Worm (Caenorhabditis elegans) whole organism, L3 larva: ENCODE data around the gene srlf-26.
"Not testable (repeated sequence)": the region's sequence is repeated elsewhere in the genome, so short reads cannot be mapped to it uniquely, and the experiment has no call there.

Experiments used
- R02D3.7 ChIP-seq: fragments of 150-350 bp; optimal IDR thresholded peaks from 2 replicates; lab custom pipeline; 2014; ENCODE audit warnings: missing biosample characterization, missing genetic modification characterization
- ZK546.5 ChIP-seq: sonication (generic microtip); optimal IDR thresholded peaks from 2 replicates; lab custom pipeline; 2017; ENCODE audit warnings: missing biosample characterization, missing genetic modification characterization
- ama-1 ChIP-seq: fragments of 150-350 bp; optimal IDR thresholded peaks from 2 replicates; lab custom pipeline; 2018
- ceh-16 ChIP-seq: sonication (generic microtip); optimal IDR thresholded peaks from 2 replicates; lab custom pipeline; 2017; ENCODE audit warnings: missing biosample characterization, missing genetic modification characterization
- ceh-28 ChIP-seq: fragments of 150-350 bp; optimal IDR thresholded peaks from 2 replicates; lab custom pipeline; 2014; ENCODE audit warnings: missing biosample characterization, missing genetic modification reagents, missing genetic modification characterization
- daf-12 ChIP-seq: fragments of 150-350 bp; optimal IDR thresholded peaks from 2 replicates; lab custom pipeline; 2014; ENCODE audit warnings: missing biosample characterization, missing genetic modification reagents, missing genetic modification characterization
- egl-27 ChIP-seq: sonication (generic microtip); optimal IDR thresholded peaks from 4 replicates; lab custom pipeline; 2017; ENCODE audit warnings: missing biosample characterization, missing genetic modification reagents, missing genetic modification characterization
- egl-5 ChIP-seq: fragments of 150-350 bp; optimal IDR thresholded peaks from 2 replicates; lab custom pipeline; 2017; ENCODE audit warnings: missing biosample characterization, missing genetic modification reagents, missing genetic modification characterization, inconsistent platforms
- elt-1 ChIP-seq: fragments of 150-350 bp; optimal IDR thresholded peaks from 2 replicates; lab custom pipeline; 2014; ENCODE audit warnings: missing biosample characterization, missing genetic modification characterization
- elt-2 ChIP-seq: sonication (generic microtip); optimal IDR thresholded peaks from 2 replicates; lab custom pipeline; 2016; ENCODE audit warnings: missing genetic modification reagents, mild to moderate bottlenecking, missing genetic modification characterization, missing compliant biosample characterization
- elt-3 ChIP-seq, 3 experiments: fragments of 150-350 bp in 1 of 3; sonication (generic microtip) in 2 of 3; optimal IDR thresholded peaks; 2 replicates in 2 of 3; 4 replicates in 1 of 3; lab custom pipeline; 2014 to 2017; ENCODE audit warnings: missing biosample characterization in 3 of 3, missing genetic modification characterization in 3 of 3
- eor-1 ChIP-seq, 2 experiments: fragments of 150-350 bp; optimal IDR thresholded peaks; 2 replicates each; lab custom pipeline; 2014 to 2018; ENCODE audit warnings: missing biosample characterization in 2 of 2, missing genetic modification characterization in 2 of 2
- fkh-10 ChIP-seq: sonication (generic microtip); optimal IDR thresholded peaks from 2 replicates; lab custom pipeline; 2017; ENCODE audit warnings: missing biosample characterization, missing genetic modification reagents, missing genetic modification characterization
- fkh-2 ChIP-seq: fragments of 150-350 bp; optimal IDR thresholded peaks from 2 replicates; lab custom pipeline; 2014; ENCODE audit warnings: missing biosample characterization, missing genetic modification reagents, missing genetic modification characterization
- hmg-11 ChIP-seq: sonication (generic microtip); optimal IDR thresholded peaks from 2 replicates; lab custom pipeline; 2016; ENCODE audit warnings: missing genetic modification characterization, missing compliant biosample characterization
- lin-15B ChIP-seq: fragments of 150-350 bp; optimal IDR thresholded peaks from 2 replicates; lab custom pipeline; 2014; ENCODE audit warnings: missing biosample characterization, missing genetic modification characterization
- lin-39 ChIP-seq: fragments of 150-350 bp; optimal IDR thresholded peaks from 2 replicates; lab custom pipeline; 2018; ENCODE audit warnings: missing biosample characterization, missing genetic modification reagents, missing genetic modification characterization
- lsy-12 ChIP-seq: sonication (generic microtip); optimal IDR thresholded peaks from 2 replicates; lab custom pipeline; 2016; ENCODE audit warnings: mild to moderate bottlenecking, missing genetic modification characterization, missing compliant biosample characterization
- nhr-11 ChIP-seq: fragments of 150-350 bp; optimal IDR thresholded peaks from 2 replicates; lab custom pipeline; 2014; ENCODE audit warnings: missing biosample characterization, missing genetic modification characterization
- nhr-12 ChIP-seq: fragments of 150-350 bp; optimal IDR thresholded peaks from 2 replicates; lab custom pipeline; 2014; ENCODE audit warnings: missing biosample characterization, missing genetic modification characterization
- nhr-237 ChIP-seq: fragments of 150-350 bp; optimal IDR thresholded peaks from 2 replicates; lab custom pipeline; 2014; ENCODE audit warnings: missing biosample characterization, missing genetic modification characterization
- nhr-28 ChIP-seq: fragments of 150-350 bp; optimal IDR thresholded peaks from 2 replicates; lab custom pipeline; 2014; ENCODE audit warnings: missing biosample characterization, missing genetic modification characterization
- nhr-67 ChIP-seq: fragments of 150-350 bp; optimal IDR thresholded peaks from 2 replicates; lab custom pipeline; 2014; ENCODE audit warnings: missing biosample characterization, missing genetic modification characterization
- nhr-76 ChIP-seq: fragments of 150-350 bp; sonication (generic microtip); optimal IDR thresholded peaks from 5 replicates; lab custom pipeline; 2014; ENCODE audit warnings: missing biosample characterization, missing genetic modification characterization
- nhr-77 ChIP-seq: fragments of 150-350 bp; optimal IDR thresholded peaks from 2 replicates; lab custom pipeline; 2014; ENCODE audit warnings: missing biosample characterization, missing genetic modification characterization
- pqm-1 ChIP-seq: fragments of 150-350 bp; optimal IDR thresholded peaks from 2 replicates; lab custom pipeline; 2017; ENCODE audit warnings: missing biosample characterization, missing genetic modification characterization, inconsistent platforms
- sea-2 ChIP-seq: fragments of 150-350 bp; sonication (generic microtip); optimal IDR thresholded peaks from 4 replicates; lab custom pipeline; 2014; ENCODE audit warnings: missing biosample characterization, missing genetic modification reagents, missing genetic modification characterization
- skn-1 ChIP-seq: fragments of 150-350 bp; optimal IDR thresholded peaks from 2 replicates; lab custom pipeline; 2014; ENCODE audit warnings: missing biosample characterization, missing genetic modification characterization
- snpc-4 ChIP-seq: fragments of 150-350 bp; optimal IDR thresholded peaks from 2 replicates; lab custom pipeline; 2014; ENCODE audit warnings: missing biosample characterization, missing genetic modification characterization
- unc-39 ChIP-seq: sonication (generic microtip); optimal IDR thresholded peaks from 4 replicates; lab custom pipeline; 2017; ENCODE audit warnings: missing biosample characterization, missing genetic modification characterization
- zag-1 ChIP-seq: fragments of 150-350 bp; optimal IDR thresholded peaks from 2 replicates; lab custom pipeline; 2014; ENCODE audit warnings: missing biosample characterization, missing genetic modification characterization

srlf-26 gene

ce11 chrIV:13645823-13646222, 32.9 kb upstream of the srlf-26 start, which contains the start of gene srz-29:
Gene srz-29, minus strand, starts transcription at chrIV:13645923.
- TF ChIP-seq egl-27 (tag; lab: Kevin White, UChicago) (no peak), snpc-4 (tag; lab: Kevin White, UChicago) (no peak), R02D3.7 (no peak), nhr-76 (tag; lab: Kevin White, UChicago) (no peak), elt-1 (tag; lab: Kevin White, UChicago) (no peak), ZK546.5 (tag; lab: Kevin White, UChicago) (no peak), nhr-237 (tag; lab: Kevin White, UChicago) (no peak), lin-15B (tag; lab: Kevin White, UChicago) (no peak), ceh-28 (tag; lab: Kevin White, UChicago) (no peak), nhr-11 (tag; lab: Kevin White, UChicago) (no peak)

- TF ChIP-seq elt-3 (tag; optimal IDR thresholded peaks at IDR 0.05; lab: Kevin White, UChicago) (no peak), elt-2 (tag; lab: Kevin White, UChicago) (no peak), lin-15B (tag; lab: Kevin White, UChicago) (no peak), ZK546.5 (tag; lab: Kevin White, UChicago) (no peak), zag-1 (tag; lab: Kevin White, UChicago) (no peak), unc-39 (tag; lab: Kevin White, UChicago) (no peak), nhr-67 (tag; lab: Kevin White, UChicago) (no peak), lsy-12 (tag; lab: Kevin White, UChicago) (no peak), sea-2 (GFP tag; lab: Kevin White, UChicago) (no peak), hmg-11 (tag; lab: Kevin White, UChicago) (no peak)
These were observed 31.2 kb upstream of the srlf-26 start, which contains the start of gene ule-4 for ce11 chrIV:13647558-13647957. Gene ule-4, minus strand, starts transcription at chrIV:13647658.

ce11 chrIV:13649126-13649525, 29.6 kb upstream of the srlf-26 start, which contains the start of gene C08F11.10:
Gene C08F11.10, minus strand, starts transcription at chrIV:13649226.
- TF ChIP-seq elt-3 (tag; optimal IDR thresholded peaks at IDR 0.05; lab: Kevin White, UChicago) (no peak), elt-2 (tag; lab: Kevin White, UChicago) (no peak), fkh-10 (GFP tag; lab: Kevin White, UChicago) (no peak), ceh-16 (tag; lab: Kevin White, UChicago) (no peak)
- TF ChIP-seq, all 47 proteins: peak for 0

- TF ChIP-seq fkh-2 (no peak), ceh-16 (tag; lab: Kevin White, UChicago) (no peak), elt-3 (tag; optimal IDR thresholded peaks at IDR 0.05; lab: Kevin White, UChicago) (no peak), nhr-12 (tag; lab: Kevin White, UChicago) (no peak), nhr-76 (tag; lab: Kevin White, UChicago) (no peak), nhr-28 (tag; lab: Kevin White, UChicago) (no peak), egl-5 (tag; lab: Kevin White, UChicago) (no peak), nhr-11 (tag; lab: Kevin White, UChicago) (no peak), snpc-4 (tag; lab: Kevin White, UChicago) (no peak), daf-12 (tag; lab: Kevin White, UChicago) (no peak), pqm-1 (tag; lab: Kevin White, UChicago) (no peak), ZK546.5 (tag; lab: Kevin White, UChicago) (no peak), ama-1 (no peak), lin-39 (no peak), skn-1 (tag; lab: Kevin White, UChicago) (no peak), fkh-10 (GFP tag; lab: Kevin White, UChicago) (no peak), nhr-77 (tag; lab: Kevin White, UChicago) (no peak)
These were observed 28.5 kb upstream of the srlf-26 start, which contains the start of gene C08F11.17 for ce11 chrIV:13650238-13650637. Gene C08F11.17, minus strand, starts transcription at chrIV:13650338.

- not testable (repeated sequence) for TF ChIP-seq ceh-28, nhr-77, egl-27 (tag; lab: Kevin White, UChicago)
These were observed 27.3 kb upstream of the srlf-26 start, which contains the start of gene C08F11.12 for ce11 chrIV:13651411-13651810. Gene C08F11.12, minus strand, starts transcription at chrIV:13651511.

ce11 chrIV:13652023-13652422, 26.7 kb upstream of the srlf-26 start, which contains the start of gene Y45F10C.6:
Gene Y45F10C.6, plus strand, starts transcription at chrIV:13652323.
- TF ChIP-seq ama-1; lsy-12 (tag; lab: Kevin White, UChicago); eor-1 (tag; optimal IDR thresholded peaks at IDR 0.05; lab: Kevin White, UChicago): not testable (repeated sequence)
